Comparison of ENCODE assay signal across 2 worm cellular contexts in the genomic region with DNA sequence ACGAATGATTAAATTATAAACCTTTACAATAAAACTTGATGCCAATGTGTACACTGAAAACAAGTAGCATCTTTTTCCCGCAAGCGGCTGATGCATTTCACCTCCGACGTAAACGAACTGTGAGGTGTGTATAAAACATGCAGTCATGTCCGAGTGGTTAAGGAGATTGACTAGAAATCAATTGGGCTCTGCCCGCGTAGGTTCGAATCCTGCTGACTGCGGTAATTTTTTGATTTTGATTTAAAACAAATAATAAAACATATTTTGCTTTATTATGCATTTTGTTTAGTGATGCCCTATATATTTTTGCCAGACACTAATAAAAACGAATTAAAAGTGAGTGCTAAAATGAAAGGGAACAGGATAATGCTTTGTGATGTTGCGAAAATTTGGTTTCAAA.
TF ChIP-seq lines count a peak whose summit lies in the region.

No protein-coding gene starts in this region.

TF ChIP-seq in whole organism, L4 larva, 104 proteins besides CTCF, POLR2A, EP300 and RAD21 (continued from another document and continues in another):
- no peak for TF ChIP-seq snpc-4 (tag; optimal IDR thresholded peaks at IDR 0.05; lab: Kevin White, UChicago)
- TF ChIP-seq sdz-12 (GFP tag; optimal IDR thresholded peaks at IDR 0.05; lab: Kevin White, UChicago): no peak
- peak; percentile 39; the same call in 1 of the 2 replicates for TF ChIP-seq mdt-29 (GFP tag; IDR thresholded peaks at IDR 0.05; lab: Robert Waterston, UW)
- TF ChIP-seq Y48G9A.11 (GFP tag; IDR thresholded peaks at IDR 0.05; lab: Robert Waterston, UW): peak; percentile 78
- TF ChIP-seq ama-1 (optimal IDR thresholded peaks at IDR 0.05; lab: Kevin White, UChicago): no peak
- 0 out of 2 replicates have a peak, but pooled peaks have one; percentile 47 for TF ChIP-seq ctbp-1 (GFP tag; IDR thresholded peaks at IDR 0.05; lab: Robert Waterston, UW)
- TF ChIP-seq egl-43 (GFP tag; IDR thresholded peaks at IDR 0.05; lab: Robert Waterston, UW): no peak
- no peak for TF ChIP-seq ceh-32 (tag; optimal IDR thresholded peaks at IDR 0.05; lab: Kevin White, UChicago; ENCODE audit: poor library complexity)
- no peak for TF ChIP-seq Y105C5A.15 (GFP tag; IDR thresholded peaks at IDR 0.05; lab: Robert Waterston, UW)
- no peak for TF ChIP-seq lim-7 (GFP tag; IDR thresholded peaks at IDR 0.05; lab: Robert Waterston, UW)
- peak; percentile 69 for TF ChIP-seq lin-38 (GFP tag; IDR thresholded peaks at IDR 0.05; lab: Robert Waterston, UW)
- no peak for TF ChIP-seq zag-1 (tag; optimal IDR thresholded peaks at IDR 0.05; lab: Kevin White, UChicago)
- TF ChIP-seq nhr-41 (GFP tag; IDR thresholded peaks at IDR 0.05; lab: Robert Waterston, UW): no peak
- no peak for TF ChIP-seq dpl-1 (GFP tag; optimal IDR thresholded peaks at IDR 0.05; lab: Kevin White, UChicago)
- no peak for TF ChIP-seq nhr-237 (tag; optimal IDR thresholded peaks at IDR 0.05; lab: Kevin White, UChicago)
- TF ChIP-seq lir-3 (tag; optimal IDR thresholded peaks at IDR 0.05; lab: Kevin White, UChicago): peak; percentile 28
- peak; percentile 38 for TF ChIP-seq hlh-30 (tag; optimal IDR thresholded peaks at IDR 0.05; lab: Kevin White, UChicago; ENCODE audit: insufficient read depth)
- TF ChIP-seq ceh-28 (tag; optimal IDR thresholded peaks at IDR 0.05; lab: Kevin White, UChicago): no peak
- TF ChIP-seq nhr-48 (tag; optimal IDR thresholded peaks at IDR 0.05; lab: Kevin White, UChicago): peak; percentile 42
- no peak for TF ChIP-seq Y5F2A.4 (GFP tag; optimal IDR thresholded peaks at IDR 0.05; lab: Kevin White, UChicago)
- no peak for TF ChIP-seq Y75B8A.6 (GFP tag; IDR thresholded peaks at IDR 0.05; lab: Robert Waterston, UW)
- TF ChIP-seq T26A8.4 (GFP tag; IDR thresholded peaks at IDR 0.05; lab: Robert Waterston, UW): no peak
- no peak for TF ChIP-seq arid-1 (GFP tag; conservative IDR thresholded peaks at IDR 0.05; lab: Robert Waterston, UW)
- peak; percentile 72 for TF ChIP-seq madf-9 (GFP tag; conservative IDR thresholded peaks at IDR 0.05; lab: Robert Waterston, UW)
- no peak for TF ChIP-seq fos-1 (tag; optimal IDR thresholded peaks at IDR 0.05; lab: Kevin White, UChicago)
- TF ChIP-seq daf-12 (tag; optimal IDR thresholded peaks at IDR 0.05; lab: Kevin White, UChicago): no peak
- TF ChIP-seq nhr-11 (tag; optimal IDR thresholded peaks at IDR 0.05; lab: Kevin White, UChicago): no peak
- TF ChIP-seq ZK337.2 (GFP tag; IDR thresholded peaks at IDR 0.05; lab: Robert Waterston, UW): peak; percentile 62; the same call in 1 of the 2 replicates
- TF ChIP-seq tra-1 (GFP tag; IDR thresholded peaks at IDR 0.05; lab: Robert Waterston, UW): no peak; the same call in none of the 2 replicates
- TF ChIP-seq rbr-2 (tag; optimal IDR thresholded peaks at IDR 0.05; lab: Kevin White, UChicago): peak; percentile 43
- TF ChIP-seq vab-7 (GFP tag; IDR thresholded peaks at IDR 0.05; lab: Robert Waterston, UW): peak; percentile 83
- peak; percentile 42 for TF ChIP-seq F49E8.2 (tag; optimal IDR thresholded peaks at IDR 0.05; lab: Kevin White, UChicago; ENCODE audit: borderline replicate concordance)
- no peak for TF ChIP-seq F44E2.7 (GFP tag; IDR thresholded peaks at IDR 0.05; lab: Robert Waterston, UW)
- no peak for TF ChIP-seq egl-27 (tag; optimal IDR thresholded peaks at IDR 0.05; lab: Kevin White, UChicago)
- TF ChIP-seq set-16 (GFP tag; IDR thresholded peaks at IDR 0.05; lab: Robert Waterston, UW): no peak
- TF ChIP-seq ceh-44 (GFP tag; IDR thresholded peaks at IDR 0.05; lab: Robert Waterston, UW): 0 out of 2 replicates have a peak, but pooled peaks have one; percentile 19
- TF ChIP-seq zip-11 (GFP tag; IDR thresholded peaks at IDR 0.05; lab: Robert Waterston, UW): no peak
- TF ChIP-seq mxl-3 (GFP tag; optimal IDR thresholded peaks at IDR 0.05; lab: Kevin White, UChicago): no peak
- TF ChIP-seq mdl-1 (tag; optimal IDR thresholded peaks at IDR 0.05; lab: Kevin White, UChicago): no peak
- TF ChIP-seq lin-39 (tag; optimal IDR thresholded peaks at IDR 0.05; lab: Kevin White, UChicago): no peak
- TF ChIP-seq D1046.2 (GFP tag; IDR thresholded peaks at IDR 0.05; lab: Robert Waterston, UW): 0 out of 2 replicates have a peak, but pooled peaks have one; percentile 46
- TF ChIP-seq nhr-10 (tag; optimal IDR thresholded peaks at IDR 0.05; lab: Kevin White, UChicago): no peak
- TF ChIP-seq mes-2 (tag; optimal IDR thresholded peaks at IDR 0.05; lab: Kevin White, UChicago; ENCODE audit: poor library complexity, severe bottlenecking): no peak
- TF ChIP-seq lin-1 (GFP tag; IDR thresholded peaks at IDR 0.05; lab: Robert Waterston, UW): peak; percentile 69; the same call in 1 of the 2 replicates
- TF ChIP-seq ces-1 (GFP tag; optimal IDR thresholded peaks at IDR 0.05; lab: Kevin White, UChicago): no peak
- TF ChIP-seq tag-97 (GFP tag; IDR thresholded peaks at IDR 0.05; lab: Robert Waterston, UW): no peak
- no peak for TF ChIP-seq daf-8 (GFP tag; IDR thresholded peaks at IDR 0.05; lab: Robert Waterston, UW)
- TF ChIP-seq unc-39 (tag; optimal IDR thresholded peaks at IDR 0.05; lab: Kevin White, UChicago): no peak
- TF ChIP-seq gei-8 (GFP tag; optimal IDR thresholded peaks at IDR 0.05; lab: Kevin White, UChicago): peak; percentile 19
- no peak for TF ChIP-seq nhr-25 (tag; optimal IDR thresholded peaks at IDR 0.05; lab: Kevin White, UChicago; ENCODE audit: borderline replicate concordance, insufficient read depth)
- TF ChIP-seq F26F4.8 (GFP tag; conservative IDR thresholded peaks at IDR 0.05; lab: Robert Waterston, UW): 0 out of 2 replicates have a peak, but pooled peaks have one; percentile 25
- TF ChIP-seq lin-13 (GFP tag; optimal IDR thresholded peaks at IDR 0.05; lab: Kevin White, UChicago): peak; percentile 35
- no peak for TF ChIP-seq nhr-77 (tag; optimal IDR thresholded peaks at IDR 0.05; lab: Kevin White, UChicago)
- TF ChIP-seq nhr-6 (tag; optimal IDR thresholded peaks at IDR 0.05; lab: Kevin White, UChicago): no peak
- TF ChIP-seq dmd-8 (GFP tag; IDR thresholded peaks at IDR 0.05; lab: Robert Waterston, UW): no peak
- TF ChIP-seq unc-62 (GFP tag; optimal IDR thresholded peaks at IDR 0.05 in 1 of 2; lab: Kevin White, UChicago): peak in 1 of 2 experiments; percentile 98
- no peak for TF ChIP-seq unc-62 (tag; optimal IDR thresholded peaks at IDR 0.05; lab: Kevin White, UChicago)
- TF ChIP-seq zip-2 (tag; optimal IDR thresholded peaks at IDR 0.05; lab: Kevin White, UChicago): no peak
- no peak for TF ChIP-seq aha-1 (tag; lab: Kevin White, UChicago)
- TF ChIP-seq spr-1 (tag; optimal IDR thresholded peaks at IDR 0.05; lab: Kevin White, UChicago): peak; percentile 47
- TF ChIP-seq pha-4 (GFP tag; IDR thresholded peaks at IDR 0.05; lab: Robert Waterston, UW): peak; percentile 74; the same call in 1 of the 2 replicates
- no peak for TF ChIP-seq pha-4 (tag; optimal IDR thresholded peaks at IDR 0.05; lab: Kevin White, UChicago)
- TF ChIP-seq attf-4 (tag; optimal IDR thresholded peaks at IDR 0.05; lab: Kevin White, UChicago): no peak

TF ChIP-seq in whole organism, late embryonic, 69 proteins besides CTCF, POLR2A, EP300 and RAD21 (continued from another document):
- TF ChIP-seq elt-2 (tag; optimal IDR thresholded peaks at IDR 0.05; lab: Kevin White, UChicago) (peak; percentile 45), elt-4 (tag; optimal IDR thresholded peaks at IDR 0.05; lab: Kevin White, UChicago) (no peak), sdc-2 (tag; optimal IDR thresholded peaks at IDR 0.05; lab: Kevin White, UChicago) (peak; percentile 31), unc-86 (tag; optimal IDR thresholded peaks at IDR 0.05; lab: Kevin White, UChicago) (peak; percentile 5), ceh-24 (tag; optimal IDR thresholded peaks at IDR 0.05; lab: Kevin White, UChicago) (peak; percentile 29), ceh-9 (tag; optimal IDR thresholded peaks at IDR 0.05; lab: Kevin White, UChicago) (no peak), pat-9 (tag; optimal IDR thresholded peaks at IDR 0.05; lab: Kevin White, UChicago) (no peak), ceh-45 (GFP tag; IDR thresholded peaks at IDR 0.05; lab: Robert Waterston, UW) (no peak), nhr-232 (tag; optimal IDR thresholded peaks at IDR 0.05; lab: Kevin White, UChicago) (peak; percentile 29), T23F11.4 (GFP tag; optimal IDR thresholded peaks at IDR 0.05; lab: Kevin White, UChicago) (peak; percentile 19), ceh-18 (tag; optimal IDR thresholded peaks at IDR 0.05; lab: Kevin White, UChicago) (peak; percentile 21), mec-3 (tag; optimal IDR thresholded peaks at IDR 0.05; lab: Kevin White, UChicago; ENCODE audit: borderline replicate concordance) (no peak), hlh-30 (tag; optimal IDR thresholded peaks at IDR 0.05; lab: Kevin White, UChicago; ENCODE audit: insufficient read depth) (no peak), dve-1 (tag; optimal IDR thresholded peaks at IDR 0.05; lab: Kevin White, UChicago) (peak; percentile 22), hlh-8 (tag; optimal IDR thresholded peaks at IDR 0.05; lab: Kevin White, UChicago) (peak; percentile 8), tbx-2 (tag; optimal IDR thresholded peaks at IDR 0.05; lab: Kevin White, UChicago) (peak; percentile 21), nhr-11 (tag; optimal IDR thresholded peaks at IDR 0.05; lab: Kevin White, UChicago) (no peak), madf-2 (tag; optimal IDR thresholded peaks at IDR 0.05; lab: Kevin White, UChicago) (peak; percentile 1), ceh-6 (GFP tag; optimal IDR thresholded peaks at IDR 0.05; lab: Kevin White, UChicago) (peak; percentile 51), gmeb-2 (tag; optimal IDR thresholded peaks at IDR 0.05; lab: Kevin White, UChicago) (peak; percentile 50), pha-4 (tag; optimal IDR thresholded peaks at IDR 0.05; lab: Kevin White, UChicago) (no peak), lim-6 (tag; optimal IDR thresholded peaks at IDR 0.05; lab: Kevin White, UChicago) (no peak), ceh-31 (tag; optimal IDR thresholded peaks at IDR 0.05; lab: Kevin White, UChicago) (peak; percentile 6), ceh-2 (tag; optimal IDR thresholded peaks at IDR 0.05; lab: Kevin White, UChicago) (peak; percentile 27), ceh-14 (tag; optimal IDR thresholded peaks at IDR 0.05; lab: Kevin White, UChicago) (peak; percentile 34), hlh-15 (tag; optimal IDR thresholded peaks at IDR 0.05; lab: Kevin White, UChicago) (no peak), tbx-7 (tag; optimal IDR thresholded peaks at IDR 0.05; lab: Kevin White, UChicago) (no peak), fkh-6 (tag; optimal IDR thresholded peaks at IDR 0.05; lab: Kevin White, UChicago) (no peak), ceh-19 (GFP tag; optimal IDR thresholded peaks at IDR 0.05; lab: Kevin White, UChicago) (peak; percentile 20)
TF ChIP-seq in whole organism, late embryonic: peak in this region for 31.
